Worm (Caenorhabditis elegans) whole organism, L2 larva: ENCODE data around the gene F43C11.8.

ENCODE experiments used
- C34F6.9 ChIP-seq: fragments of 150-350 bp; optimal IDR thresholded peaks from 2 replicates; lab custom pipeline; 2014; ENCODE audit warnings: missing biosample characterization, missing genetic modification characterization
- F13H6.1 ChIP-seq: sonication (generic microtip); optimal IDR thresholded peaks from 2 replicates; lab custom pipeline; 2016; ENCODE audit warnings: missing genetic modification characterization, missing compliant biosample characterization
- R02D3.7 ChIP-seq: fragments of 150-350 bp; optimal IDR thresholded peaks from 2 replicates; lab custom pipeline; 2014; ENCODE audit warnings: missing biosample characterization, missing genetic modification characterization
- Y55F3AM.14 ChIP-seq: fragments of 200-800 bp; sonication (Bioruptor generic); optimal IDR thresholded peaks from 2 replicates; lab custom pipeline; 2018; ENCODE audit warnings: mild to moderate bottlenecking, missing genetic modification characterization, missing compliant biosample characterization
- ZK546.5 ChIP-seq: sonication (generic microtip); optimal IDR thresholded peaks from 2 replicates; lab custom pipeline; 2017; ENCODE audit warnings: missing biosample characterization, missing genetic modification characterization
- ceh-16 ChIP-seq: fragments of 150-350 bp; optimal IDR thresholded peaks from 2 replicates; lab custom pipeline; 2014; ENCODE audit warnings: missing biosample characterization, missing genetic modification characterization
- crh-2 ChIP-seq: sonication (generic microtip); optimal IDR thresholded peaks from 2 replicates; lab custom pipeline; 2017; ENCODE audit warnings: missing biosample characterization, missing genetic modification characterization
- egl-27 ChIP-seq: sonication (generic microtip); optimal IDR thresholded peaks from 3 replicates; lab custom pipeline; 2017; ENCODE audit warnings: missing biosample characterization, missing genetic modification reagents, missing genetic modification characterization
- elt-3 ChIP-seq: sonication (generic microtip); optimal IDR thresholded peaks from 2 replicates; lab custom pipeline; 2017; ENCODE audit warnings: missing biosample characterization, missing genetic modification characterization
- fos-1 ChIP-seq: fragments of 150-350 bp; optimal IDR thresholded peaks from 2 replicates; lab custom pipeline; 2014; ENCODE audit warnings: missing biosample characterization, missing genetic modification characterization
- gmeb-1 ChIP-seq: fragments of 150-350 bp; optimal IDR thresholded peaks from 2 replicates; lab custom pipeline; 2014; ENCODE audit warnings: missing biosample characterization, missing genetic modification characterization
- lin-13 ChIP-seq: fragments of 150-350 bp; optimal IDR thresholded peaks from 2 replicates; lab custom pipeline; 2014; ENCODE audit warnings: missing biosample characterization, missing genetic modification reagents, missing genetic modification characterization
- lin-39 ChIP-seq: fragments of 150-350 bp; optimal IDR thresholded peaks from 2 replicates; lab custom pipeline; 2014; ENCODE audit warnings: missing biosample characterization, missing genetic modification reagents, missing genetic modification characterization
- lsy-2 ChIP-seq, 2 experiments: fragments of 150-350 bp in 1 of 2; sonication (generic microtip) in 1 of 2; optimal IDR thresholded peaks; 2 replicates each; lab custom pipeline; 2014 to 2017; ENCODE audit warnings: missing biosample characterization in 2 of 2, missing genetic modification characterization in 2 of 2
- mab-5 ChIP-seq: fragments of 150-350 bp; optimal IDR thresholded peaks from 2 replicates; lab custom pipeline; 2014; ENCODE audit warnings: missing biosample characterization, missing genetic modification characterization
- mbf-1 ChIP-seq: sonication (generic microtip); optimal IDR thresholded peaks from 2 replicates; lab custom pipeline; 2017; ENCODE audit warnings: missing biosample characterization, missing genetic modification characterization
- mdl-1 ChIP-seq, 2 experiments: fragments of 150-350 bp in 1 of 2; sonication (generic microtip) in 1 of 2; optimal IDR thresholded peaks; 2 replicates each; lab custom pipeline; 2017; ENCODE audit warnings: missing biosample characterization in 2 of 2, missing genetic modification characterization in 2 of 2
- nhr-11 ChIP-seq: fragments of 150-350 bp; optimal IDR thresholded peaks from 2 replicates; lab custom pipeline; 2014; ENCODE audit warnings: missing biosample characterization, missing genetic modification characterization
- nhr-129 ChIP-seq: fragments of 150-350 bp; optimal IDR thresholded peaks from 2 replicates; lab custom pipeline; 2014; ENCODE audit warnings: missing biosample characterization, missing genetic modification characterization
- nhr-23 ChIP-seq: fragments of 150-350 bp; optimal IDR thresholded peaks from 2 replicates; lab custom pipeline; 2014; ENCODE audit warnings: missing biosample characterization, missing genetic modification reagents, missing genetic modification characterization
- nhr-6 ChIP-seq: fragments of 150-350 bp; optimal IDR thresholded peaks from 2 replicates; lab custom pipeline; 2014; ENCODE audit warnings: missing biosample characterization, missing genetic modification characterization
- sem-4 ChIP-seq: fragments of 150-350 bp; optimal IDR thresholded peaks from 2 replicates; lab custom pipeline; 2014; ENCODE audit warnings: missing biosample characterization, missing genetic modification reagents, missing genetic modification characterization
- skn-1 ChIP-seq: sonication (generic microtip); optimal IDR thresholded peaks from 2 replicates; lab custom pipeline; 2017; ENCODE audit warnings: missing biosample characterization, missing genetic modification characterization
- sma-3 ChIP-seq: sonication (generic microtip); optimal IDR thresholded peaks from 2 replicates; lab custom pipeline; 2016; ENCODE audit warnings: missing genetic modification reagents, missing genetic modification characterization, missing compliant biosample characterization
- sma-9 ChIP-seq, 2 experiments: fragments of 150-350 bp in 1 of 2; sonication (generic microtip) in 1 of 2; optimal IDR thresholded peaks; 2 replicates each; lab custom pipeline; 2014 to 2016; ENCODE audit warnings: missing genetic modification characterization in 2 of 2, mild to moderate bottlenecking in 1 of 2, missing biosample characterization in 1 of 2, missing compliant biosample characterization in 1 of 2, missing genetic modification reagents in 1 of 2, moderate library complexity in 1 of 2
- unc-39 ChIP-seq: fragments of 150-350 bp; optimal IDR thresholded peaks from 2 replicates; lab custom pipeline; 2014; ENCODE audit warnings: missing biosample characterization, missing genetic modification characterization
- unc-55 ChIP-seq: fragments of 150-350 bp; sonication (generic microtip); optimal IDR thresholded peaks from 3 replicates; lab custom pipeline; 2014; ENCODE audit warnings: missing biosample characterization, missing genetic modification reagents, missing genetic modification characterization
- unc-62 ChIP-seq: fragments of 150-350 bp; optimal IDR thresholded peaks from 2 replicates; lab custom pipeline; 2014; ENCODE audit warnings: missing biosample characterization, missing genetic modification reagents, missing genetic modification characterization
- zag-1 ChIP-seq: fragments of 150-350 bp; optimal IDR thresholded peaks from 2 replicates; lab custom pipeline; 2014; ENCODE audit warnings: missing biosample characterization, missing genetic modification characterization
- ztf-1 ChIP-seq: fragments of 200-800 bp; sonication (Bioruptor generic); conservative IDR thresholded peaks from 2 replicates; pipeline ENCODE4 v1.3.6; 2022; ENCODE audit warnings: missing genetic modification characterization, missing compliant biosample characterization
- ztf-4 ChIP-seq: fragments of 150-350 bp; optimal IDR thresholded peaks from 2 replicates; lab custom pipeline; 2014; ENCODE audit warnings: missing biosample characterization, missing genetic modification characterization

F43C11.8 gene

DNA sequence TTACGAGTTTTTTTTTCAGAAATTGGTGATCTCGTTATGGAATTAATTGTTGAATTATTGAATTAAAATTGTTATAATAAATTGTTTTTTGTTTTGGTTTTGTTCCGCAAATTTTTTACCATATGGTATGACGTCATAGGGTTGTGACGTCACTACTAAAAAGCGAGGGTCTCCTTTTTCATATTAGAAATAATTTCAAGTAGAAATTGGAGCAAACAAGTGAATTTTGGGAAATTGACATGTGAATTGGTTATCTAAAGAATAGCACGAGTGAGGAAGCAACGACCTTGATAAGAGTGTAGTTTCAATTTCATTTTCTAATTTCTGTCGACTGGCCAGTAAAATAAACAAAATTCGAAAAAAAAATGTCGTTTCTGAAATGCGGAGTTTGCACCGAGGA, 3.3 kb downstream of the F43C11.8 start, which contains the start of gene F43C11.7:
F43C11.7 (plus strand) TSS at position 326 of the 400 bp plus-strand sequence.
- peak; percentile 60 for TF ChIP-seq fos-1 (tag; lab: Kevin White, UChicago)
- TF ChIP-seq gmeb-1 (tag; lab: Kevin White, UChicago) = peak; percentile 26
- no peak for TF ChIP-seq unc-62 (GFP tag; lab: Kevin White, UChicago)

DNA sequence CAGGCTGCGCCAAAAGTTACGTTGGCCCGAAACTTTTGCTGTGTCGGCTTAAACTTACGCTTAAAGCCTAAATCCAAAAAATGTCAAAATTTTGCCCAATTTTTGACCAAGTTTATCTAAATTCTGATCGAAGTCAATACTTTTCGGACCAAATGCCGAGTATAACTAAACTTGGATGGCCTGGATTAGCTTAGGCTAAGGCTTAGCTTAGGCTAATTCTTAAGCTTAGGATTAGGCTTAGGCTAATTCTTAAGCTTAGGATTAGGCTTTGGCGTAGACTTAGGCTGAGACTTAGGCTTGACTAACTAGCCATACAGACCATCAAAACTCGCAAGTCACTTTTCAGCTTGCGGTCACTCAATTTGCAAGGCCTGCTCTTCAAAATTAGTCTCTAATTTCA, 3.9 kb downstream of the F43C11.8 start:
- TF ChIP-seq F13H6.1 (tag; lab: Kevin White, UChicago) (no peak), sma-9 (GFP tag; optimal IDR thresholded peaks at IDR 0.05; lab: Kevin White, UChicago) (no peak), sma-9 (tag; optimal IDR thresholded peaks at IDR 0.05; lab: Kevin White, UChicago) (no peak), ztf-4 (no peak), mab-5 (tag; lab: Kevin White, UChicago) (no peak), sem-4 (tag; lab: Kevin White, UChicago) (no peak), C34F6.9 (tag; lab: Kevin White, UChicago) (no peak), skn-1 (tag; lab: Kevin White, UChicago) (no peak), ceh-16 (tag; lab: Kevin White, UChicago) (no peak), elt-3 (tag; lab: Kevin White, UChicago) (no peak), lin-13 (GFP tag; lab: Kevin White, UChicago) (no peak)

DNA sequence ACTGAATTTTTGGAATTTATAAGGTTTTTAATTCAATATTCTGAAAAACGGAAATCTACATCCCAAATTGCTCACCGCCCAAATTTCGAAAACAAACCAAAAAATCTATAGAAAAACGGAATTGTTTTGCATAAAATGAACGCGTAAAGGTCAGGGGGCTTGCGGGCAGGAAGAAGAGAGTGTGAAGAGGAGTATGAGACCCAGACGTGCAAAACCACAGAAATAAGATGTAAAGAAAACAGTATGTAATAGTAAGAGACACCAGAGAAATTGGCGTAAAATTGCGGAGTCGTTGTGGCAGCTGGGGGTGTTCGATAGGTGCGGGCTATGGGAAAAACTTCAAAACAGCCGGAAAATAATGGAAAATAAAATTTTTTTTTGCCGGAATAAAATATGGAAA, 8.7 kb downstream of the F43C11.8 start:
- TF ChIP-seq lsy-2 (tag; optimal IDR thresholded peaks at IDR 0.05; lab: Kevin White, UChicago) (peak in 1 of 2 experiments; percentile 38), unc-55 (GFP tag; lab: Kevin White, UChicago) (peak; percentile 26), egl-27 (no peak), crh-2 (tag; lab: Kevin White, UChicago) (peak; percentile 14)

DNA sequence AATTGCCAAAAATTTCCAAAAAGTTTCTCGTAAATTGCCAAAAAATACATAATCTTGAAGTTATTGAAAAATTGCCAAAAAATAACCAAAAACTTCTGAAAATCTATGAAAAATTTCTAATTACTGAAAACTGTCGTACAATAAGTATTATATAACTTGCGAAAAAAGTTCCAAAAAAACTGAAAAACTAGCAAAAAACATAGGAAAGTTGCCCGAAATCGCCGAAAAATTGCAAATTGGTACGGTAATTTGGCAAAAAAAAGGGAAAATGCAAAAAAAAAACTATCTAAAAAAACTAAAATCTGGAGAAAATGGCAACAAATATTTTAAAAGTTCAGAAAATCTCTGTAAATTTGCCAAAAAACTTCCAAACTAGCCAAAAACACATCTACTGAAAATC, 9.2 kb downstream of the F43C11.8 start, which contains the start of gene enri-1:
enri-1 (minus strand) TSS at position 101 of the 400 bp plus-strand sequence.
- TF ChIP-seq mbf-1 (tag; lab: Kevin White, UChicago) (no peak), lin-13 (GFP tag; lab: Kevin White, UChicago) (no peak), nhr-6 (tag; lab: Kevin White, UChicago) (no peak), egl-27 (no peak), ceh-16 (tag; lab: Kevin White, UChicago) (no peak), nhr-129 (tag; lab: Kevin White, UChicago) (no peak), ztf-1 (GFP tag; lab: Robert Waterston, UW) (no peak), skn-1 (tag; lab: Kevin White, UChicago) (no peak), zag-1 (tag; lab: Kevin White, UChicago) (no peak), ZK546.5 (tag; lab: Kevin White, UChicago) (no peak), sma-3 (GFP tag; lab: Kevin White, UChicago) (no peak), unc-39 (no peak), lsy-2 (tag; optimal IDR thresholded peaks at IDR 0.05; lab: Kevin White, UChicago) (no peak), nhr-23 (tag; lab: Kevin White, UChicago) (no peak), nhr-11 (tag; lab: Kevin White, UChicago) (no peak), unc-62 (GFP tag; lab: Kevin White, UChicago) (no peak)

DNA sequence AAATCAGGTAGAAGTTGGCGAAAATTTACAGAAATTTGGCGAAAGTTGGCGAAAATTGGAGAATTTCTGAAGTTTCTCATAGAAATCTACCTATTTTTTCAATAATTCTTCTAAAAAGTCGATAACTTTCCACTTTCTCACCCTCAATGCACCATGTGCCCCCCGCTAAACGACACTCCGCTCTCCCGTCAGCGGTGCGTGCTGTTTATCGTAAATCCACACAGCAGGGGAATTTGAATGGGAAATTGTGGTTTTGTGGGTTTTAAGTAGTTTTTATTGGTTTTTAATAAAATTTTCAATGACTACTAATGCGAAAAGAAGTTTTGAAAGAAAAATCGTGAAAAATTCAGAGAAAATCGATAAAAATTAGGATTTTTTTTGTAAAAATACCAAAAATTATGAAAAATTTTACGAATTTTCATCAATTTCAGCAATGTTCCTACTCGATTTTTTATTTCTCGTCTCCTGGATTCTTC, 9.7 kb downstream of the F43C11.8 start, which contains the start of gene F43C11.6:
F43C11.6 (plus strand) TSS at position 426 of the 476 bp plus-strand sequence.
- peak; percentile 69 for TF ChIP-seq R02D3.7 (tag; lab: Kevin White, UChicago)
- no peak for TF ChIP-seq mdl-1 (tag; optimal IDR thresholded peaks at IDR 0.05; lab: Kevin White, UChicago)
- peak; percentile 16 for TF ChIP-seq C34F6.9 (tag; lab: Kevin White, UChicago)
- peak; percentile 13 for TF ChIP-seq nhr-129 (tag; lab: Kevin White, UChicago)
- peak; percentile 42 for TF ChIP-seq lin-13 (GFP tag; lab: Kevin White, UChicago)
- peak; percentile 62 for TF ChIP-seq unc-55 (GFP tag; lab: Kevin White, UChicago)
- TF ChIP-seq elt-3 (tag; lab: Kevin White, UChicago) = no peak
- no peak for TF ChIP-seq Y55F3AM.14
- peak in 1 of 2 experiments; percentile 61 for TF ChIP-seq lsy-2 (tag; optimal IDR thresholded peaks at IDR 0.05; lab: Kevin White, UChicago)
- peak; percentile 9 for TF ChIP-seq crh-2 (tag; lab: Kevin White, UChicago)

DNA sequence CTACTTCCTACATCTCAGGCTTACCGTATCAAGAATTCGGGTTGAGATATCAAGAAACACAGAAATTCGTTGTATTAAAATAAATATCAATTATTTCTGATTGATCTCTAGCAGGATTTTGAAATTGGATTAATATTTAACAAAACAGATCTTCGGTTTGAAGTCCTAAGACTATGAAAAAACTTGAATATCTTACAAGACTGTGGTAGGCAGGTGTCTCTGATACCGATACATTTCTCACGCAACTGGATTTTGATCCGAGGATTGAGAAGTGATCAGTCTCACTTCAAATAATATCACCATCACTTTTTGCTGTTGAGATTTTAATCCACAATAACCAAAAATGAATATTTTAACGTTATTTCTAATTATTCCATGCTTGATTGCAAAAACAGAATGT, 14.4 kb downstream of the F43C11.8 start, which contains the start of gene F43C11.4:
F43C11.4 (plus strand) TSS at position 301 of the 400 bp plus-strand sequence.
- TF ChIP-seq lin-39 (tag; lab: Kevin White, UChicago) (no peak), unc-62 (GFP tag; lab: Kevin White, UChicago) (no peak)
